Fruit fly (Drosophila melanogaster) whole organism, embryonic: ENCODE data around the gene CG6330.

Experiments used
- B-H1 ChIP-seq: fragments of 200-800 bp; sonication (Bioruptor generic); IDR thresholded peaks from 3 replicates; pipeline ENCODE4 v1.3.6; 2022; ENCODE audit warnings: missing biosample characterization, missing genetic modification characterization
- CG11504 ChIP-seq: fragments of 200-800 bp; sonication (Bioruptor generic); optimal IDR thresholded peaks from 3 replicates; lab custom pipeline; 2019; ENCODE audit warnings: missing biosample characterization, mild to moderate bottlenecking, missing genetic modification characterization, moderate library complexity
- CG13296 ChIP-seq: fragments of 200-800 bp; sonication (Bioruptor generic); optimal IDR thresholded peaks from 3 replicates; lab custom pipeline; 2018; ENCODE audit warnings: missing biosample characterization, mild to moderate bottlenecking, missing genetic modification characterization
- CG13894 ChIP-seq: fragments of 200-800 bp; sonication (Bioruptor generic); optimal IDR thresholded peaks from 3 replicates; lab custom pipeline; 2018; ENCODE audit warnings: missing biosample characterization, mild to moderate bottlenecking, missing genetic modification characterization, moderate library complexity
- CG14860 ChIP-seq: fragments of 200-800 bp; sonication (Bioruptor generic); IDR thresholded peaks from 3 replicates; pipeline ENCODE4 v1.3.6; 2022; ENCODE audit warnings: missing biosample characterization, missing genetic modification characterization; ENCODE audit not compliant: partially characterized antibody
- CG15479 ChIP-seq: fragments of 200-800 bp; sonication (Bioruptor generic); optimal IDR thresholded peaks from 3 replicates; lab custom pipeline; 2019; ENCODE audit warnings: missing biosample characterization, mild to moderate bottlenecking, missing genetic modification characterization, moderate library complexity
- CG16815 ChIP-seq: fragments of 200-800 bp; sonication (Bioruptor generic); optimal IDR thresholded peaks from 3 replicates; lab custom pipeline; 2017; ENCODE audit warnings: missing biosample characterization, mild to moderate bottlenecking, missing genetic modification characterization
- CG17361 ChIP-seq: fragments of 200-800 bp; sonication (Bioruptor generic); IDR thresholded peaks from 3 replicates; pipeline ENCODE4 v1.3.6; 2022; ENCODE audit warnings: missing biosample characterization, missing genetic modification characterization
- CG18599 ChIP-seq: fragments of 200-800 bp; sonication (Bioruptor generic); optimal IDR thresholded peaks from 3 replicates; lab custom pipeline; 2017; ENCODE audit warnings: missing biosample characterization, missing genetic modification characterization, mild to moderate bottlenecking, moderate library complexity, missing genetic modification reagents
- CG4282 ChIP-seq: fragments of 200-800 bp; sonication (Bioruptor generic); optimal IDR thresholded peaks from 2 replicates; lab custom pipeline; 2016; ENCODE audit warnings: missing biosample characterization, missing genetic modification characterization
- CoRest ChIP-seq: fragments of 200-800 bp; sonication (Bioruptor generic); optimal IDR thresholded peaks from 3 replicates; lab custom pipeline; 2018; ENCODE audit warnings: missing biosample characterization, mild to moderate bottlenecking, missing genetic modification characterization, moderate library complexity
- Dref ChIP-seq: fragments of 200-800 bp; sonication (Bioruptor generic); IDR thresholded peaks from 2 replicates; pipeline ENCODE4 v1.3.6; 2022; ENCODE audit warnings: missing biosample characterization, missing genetic modification characterization
- Ets97D ChIP-seq: fragments of 200-800 bp; sonication (Bioruptor generic); optimal IDR thresholded peaks from 3 replicates; lab custom pipeline; 2016; ENCODE audit warnings: missing biosample characterization, missing genetic modification characterization
- GATAe ChIP-seq: fragments of 200-800 bp; sonication (Bioruptor generic); conservative IDR thresholded peaks from 2 replicates; pipeline ENCODE4 v1.3.6; 2022; ENCODE audit warnings: missing biosample characterization, missing genetic modification characterization
- Gsc ChIP-seq: fragments of 200-800 bp; sonication (Bioruptor generic); IDR thresholded peaks from 2 replicates; pipeline ENCODE4 v1.3.6; 2022; ENCODE audit warnings: missing biosample characterization, missing genetic modification characterization
- Gug ChIP-seq: fragments of 200-800 bp; sonication (Bioruptor generic); IDR thresholded peaks from 4 replicates; pipeline ENCODE4 v1.3.6; 2022; ENCODE audit warnings: missing biosample characterization, missing genetic modification characterization
- Max ChIP-seq: fragments of 200-800 bp; sonication (Bioruptor generic); optimal IDR thresholded peaks from 2 replicates; lab custom pipeline; 2016; ENCODE audit warnings: missing biosample characterization, mild to moderate bottlenecking, missing genetic modification characterization
- Mrtf ChIP-seq: fragments of 200-800 bp; sonication (Bioruptor generic); IDR thresholded peaks from 3 replicates; pipeline ENCODE4 v1.3.6; 2022; ENCODE audit warnings: missing biosample characterization, missing genetic modification characterization
- exex ChIP-seq: fragments of 200-800 bp; sonication (Bioruptor generic); optimal IDR thresholded peaks from 4 replicates; lab custom pipeline; 2018; ENCODE audit warnings: missing biosample characterization, mild to moderate bottlenecking, missing genetic modification characterization, moderate library complexity
- fu2 ChIP-seq: fragments of 200-800 bp; sonication (Bioruptor generic); optimal IDR thresholded peaks from 2 replicates; lab custom pipeline; 2016; ENCODE audit warnings: missing biosample characterization, missing genetic modification characterization
- gce ChIP-seq: fragments of 200-800 bp; sonication (Bioruptor generic); IDR thresholded peaks from 3 replicates; pipeline ENCODE4 v1.3.6; 2022; ENCODE audit warnings: missing biosample characterization, missing genetic modification characterization
- jumu ChIP-seq: fragments of 200-800 bp; sonication (Bioruptor generic); optimal IDR thresholded peaks from 3 replicates; lab custom pipeline; 2016; ENCODE audit warnings: missing biosample characterization, missing genetic modification characterization
- ken ChIP-seq: fragments of 200-800 bp; sonication (Bioruptor generic); IDR thresholded peaks from 3 replicates; pipeline ENCODE4 v1.3.6; 2022; ENCODE audit warnings: missing biosample characterization, missing genetic modification characterization
- klu ChIP-seq: fragments of 200-800 bp; sonication (Bioruptor generic); IDR thresholded peaks from 2 replicates; pipeline ENCODE4 v1.3.6; 2022; ENCODE audit warnings: missing biosample characterization, missing genetic modification characterization
- kni ChIP-seq: fragments of 200-800 bp; sonication (Bioruptor generic); optimal IDR thresholded peaks from 3 replicates; lab custom pipeline; 2017; ENCODE audit warnings: mild to moderate bottlenecking, missing biosample characterization, missing genetic modification reagents, missing genetic modification characterization
- rib ChIP-seq: fragments of 200-800 bp; sonication (Bioruptor generic); IDR thresholded peaks from 2 replicates; pipeline ENCODE4 v1.3.6; 2022; ENCODE audit warnings: missing biosample characterization, missing genetic modification characterization
- ro ChIP-seq: fragments of 200-800 bp; sonication (Bioruptor generic); IDR thresholded peaks from 2 replicates; pipeline ENCODE4 v1.3.6; 2022; ENCODE audit warnings: missing biosample characterization, missing genetic modification characterization
- scrt ChIP-seq: fragments of 200-800 bp; sonication (Bioruptor generic); optimal IDR thresholded peaks from 2 replicates; lab custom pipeline; 2018; ENCODE audit warnings: missing biosample characterization, mild to moderate bottlenecking, missing genetic modification characterization, moderate library complexity
- slbo ChIP-seq: fragments of 200-800 bp; sonication (Bioruptor generic); IDR thresholded peaks from 2 replicates; pipeline ENCODE4 v1.3.6; 2022; ENCODE audit warnings: missing biosample characterization, missing genetic modification characterization
- slp2 ChIP-seq: fragments of 200-800 bp; sonication (Bioruptor generic); optimal IDR thresholded peaks from 2 replicates; lab custom pipeline; 2016; ENCODE audit warnings: missing biosample characterization, missing genetic modification characterization
- vvl ChIP-seq: fragments of 200-800 bp; sonication (Bioruptor generic); IDR thresholded peaks from 2 replicates; pipeline ENCODE4 v1.3.6; 2022; ENCODE audit warnings: missing biosample characterization, missing genetic modification characterization

CG6330 gene

dm6 chr3R:27005338-27005737, 47.0 kb upstream of the CG6330 start, which contains the start of gene CG6296:
Gene CG6296, minus strand, starts transcription at chr3R:27005469.
- peak; percentile 52 for TF ChIP-seq GATAe (GFP tag; lab: Robert Waterston, UW)
- TF ChIP-seq exex (tag; lab: Kevin White, UChicago) = peak; percentile 64
- no peak for TF ChIP-seq Ets97D (GFP tag; lab: Kevin White, UChicago)
- no peak for TF ChIP-seq CG14860 (GFP tag; lab: Robert Waterston, UW)

dm6 chr3R:27002787-27003186, 44.5 kb upstream of the CG6330 start:
- TF ChIP-seq exex (tag; lab: Kevin White, UChicago) (peak; percentile 91), CG13296 (no peak)

DNA sequence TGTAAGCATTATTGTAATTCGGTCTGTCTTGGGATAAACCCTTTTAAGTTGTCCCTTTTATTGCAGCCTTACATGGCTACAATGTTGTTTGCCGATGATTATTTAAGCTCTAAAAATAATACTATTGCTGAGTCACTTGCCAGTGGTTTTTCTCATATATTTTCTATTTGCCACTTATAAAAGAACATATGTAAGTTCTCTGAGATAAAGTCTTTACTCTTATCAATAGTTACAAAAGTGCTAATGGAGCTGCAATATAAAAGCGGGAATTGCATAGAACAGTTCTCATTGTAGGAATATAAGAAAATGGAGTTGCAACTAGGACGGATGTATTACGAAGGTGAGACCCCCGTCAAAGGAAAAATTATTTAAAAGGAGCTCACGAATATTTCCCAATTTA, 41.2 kb upstream of the CG6330 start, which contains the start of gene CG31077:
CG31077 (plus strand) TSS at position 301 of the 400 bp plus-strand sequence.
- TF ChIP-seq gce (GFP tag; lab: Robert Waterston, UW) (no peak), kni (no peak)
- TF ChIP-seq, all 482 proteins: peak for 0

DNA sequence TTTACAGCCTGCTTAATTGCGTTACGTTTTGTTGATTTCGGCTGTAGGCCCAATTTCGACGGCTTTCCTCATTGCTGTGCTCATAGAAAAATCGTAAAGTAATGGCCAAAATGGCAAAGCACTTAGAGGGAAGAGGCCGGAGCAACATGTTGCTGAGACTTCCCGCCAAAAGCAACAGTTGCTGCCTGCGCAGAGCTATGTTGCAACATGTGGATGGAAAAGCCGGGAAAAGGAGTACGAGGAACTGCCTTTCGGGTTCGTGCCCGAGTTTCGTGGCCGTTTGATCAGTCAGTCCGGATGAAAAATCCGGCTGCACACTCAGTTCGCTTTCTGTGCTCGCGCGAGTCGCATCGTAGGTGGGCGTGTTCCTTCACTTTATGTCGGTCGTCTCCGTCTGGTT, 38.4 kb upstream of the CG6330 start, which contains the start of gene RYa-R:
RYa-R (plus strand) TSS at position 339 of the 400 bp plus-strand sequence.
- TF ChIP-seq vvl (no peak), fu2 (GFP tag; lab: Kevin White, UChicago) (no peak), CG13894 (tag; lab: Kevin White, UChicago) (no peak), Max (GFP tag; lab: Kevin White, UChicago) (no peak), ken (no peak), Dref (GFP tag; lab: Robert Waterston, UW) (no peak), Mrtf (GFP tag; lab: Robert Waterston, UW) (0 out of 3 replicates have a peak, but pooled peaks have one; percentile 7), CG11504 (peak; percentile 85), rib (GFP tag; lab: Robert Waterston, UW) (no peak), klu (no peak), scrt (peak; percentile 81), CG17361 (GFP tag; lab: Robert Waterston, UW) (no peak)

DNA sequence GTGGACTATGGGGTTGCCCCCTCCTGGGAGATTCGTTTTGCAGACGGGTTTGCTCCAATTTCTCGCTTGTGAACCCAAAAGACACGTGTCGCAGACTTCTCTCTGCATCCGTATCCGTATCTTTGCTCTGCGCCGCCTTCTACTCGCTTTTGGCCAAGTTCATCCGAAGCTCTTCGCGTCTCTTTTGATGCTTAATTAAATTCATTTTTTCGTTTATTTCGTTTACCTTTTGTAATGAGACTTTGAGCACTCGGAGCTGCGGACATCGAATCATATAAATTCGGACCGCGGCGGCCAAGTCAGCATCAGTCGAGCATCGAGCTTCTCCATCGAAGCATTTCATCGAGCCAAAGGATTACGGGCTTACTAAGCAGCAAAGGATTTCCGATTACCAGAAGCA, 36.2 kb upstream of the CG6330 start, which contains the start of gene TwdlC:
TwdlC (plus strand) TSS at position 301 of the 400 bp plus-strand sequence.
- TF ChIP-seq ro (GFP tag; lab: Robert Waterston, UW) = no peak
- no peak for TF ChIP-seq jumu
- no peak for TF ChIP-seq Gsc (GFP tag; lab: Robert Waterston, UW)
- TF ChIP-seq fu2 (GFP tag; lab: Kevin White, UChicago) = no peak
- no peak for TF ChIP-seq slbo (GFP tag; lab: Robert Waterston, UW)
- TF ChIP-seq CG16815 (GFP tag; lab: Kevin White, UChicago) = no peak
- no peak for TF ChIP-seq slp2 (GFP tag; lab: Kevin White, UChicago)
- no peak for TF ChIP-seq CG18599 (GFP tag; lab: Kevin White, UChicago)
- no peak for TF ChIP-seq exex (tag; lab: Kevin White, UChicago)
- no peak for TF ChIP-seq B-H1 (GFP tag; lab: Robert Waterston, UW)
- no peak for TF ChIP-seq CG15479 (GFP tag; lab: Kevin White, UChicago)
- TF ChIP-seq Gug (GFP tag; lab: Robert Waterston, UW) = no peak
- no peak for TF ChIP-seq rib (GFP tag; lab: Robert Waterston, UW)
- no peak for TF ChIP-seq CoRest
- TF ChIP-seq CG4282 = no peak
